Worm (Caenorhabditis elegans) whole organism, L1 larva: Measurements from ENCODE around the gene F29A7.8.

ENCODE experiments used
- C34B4.2 ChIP-seq: sonication (generic microtip); optimal IDR thresholded peaks from 2 replicates; lab custom pipeline; 2017; ENCODE audit warnings: mild to moderate bottlenecking, missing genetic modification characterization, missing compliant biosample characterization
- F16B12.6 ChIP-seq: fragments of 150-350 bp; optimal IDR thresholded peaks from 2 replicates; lab custom pipeline; 2014; ENCODE audit warnings: missing biosample characterization, missing genetic modification characterization
- aha-1 ChIP-seq: fragments of 150-350 bp; optimal IDR thresholded peaks from 2 replicates; lab custom pipeline; 2014; ENCODE audit warnings: missing biosample characterization, missing genetic modification characterization
- blmp-1 ChIP-seq: fragments of 150-350 bp; optimal IDR thresholded peaks from 2 replicates; lab custom pipeline; 2014; ENCODE audit warnings: missing biosample characterization, missing genetic modification characterization
- ceh-90 ChIP-seq: sonication (generic microtip); optimal IDR thresholded peaks from 2 replicates; lab custom pipeline; 2016; ENCODE audit warnings: missing genetic modification characterization, missing compliant biosample characterization
- ces-1 ChIP-seq: fragments of 150-350 bp; optimal IDR thresholded peaks from 2 replicates; lab custom pipeline; 2014; ENCODE audit warnings: missing biosample characterization, missing genetic modification reagents, missing genetic modification characterization
- efl-3 ChIP-seq: fragments of 200-800 bp; sonication (Bioruptor generic); optimal IDR thresholded peaks from 2 replicates; lab custom pipeline; 2018; ENCODE audit warnings: mild to moderate bottlenecking, missing genetic modification characterization, missing compliant biosample characterization
- egl-13 ChIP-seq: sonication (generic microtip); optimal IDR thresholded peaks from 2 replicates; lab custom pipeline; 2016; ENCODE audit warnings: missing genotype, missing genetic modification reagents, missing genetic modification characterization, missing compliant biosample characterization
- elt-2 ChIP-seq: sonication (generic microtip); optimal IDR thresholded peaks from 2 replicates; lab custom pipeline; 2016; ENCODE audit warnings: missing genetic modification characterization, mild to moderate bottlenecking, inconsistent platforms, missing compliant biosample characterization, missing genetic modification reagents
- elt-3 ChIP-seq, 6 experiments: fragments of 150-350 bp in 1 of 6; sonication (generic microtip); optimal IDR thresholded peaks; 2 replicates each; lab custom pipeline; 2017 to 2018; ENCODE audit warnings: missing biosample characterization in 6 of 6, missing genetic modification characterization in 6 of 6, inconsistent platforms in 1 of 6
- fkh-8 ChIP-seq: sonication (generic microtip); optimal IDR thresholded peaks from 2 replicates; lab custom pipeline; 2016; ENCODE audit warnings: mild to moderate bottlenecking, missing genetic modification characterization, missing compliant biosample characterization
- fos-1 ChIP-seq: fragments of 150-350 bp; optimal IDR thresholded peaks from 2 replicates; lab custom pipeline; 2014; ENCODE audit warnings: missing biosample characterization, missing genetic modification characterization
- grh-1 ChIP-seq: fragments of 200-800 bp; sonication (Bioruptor generic); IDR thresholded peaks from 2 replicates; pipeline ENCODE4 v1.3.6; 2022; ENCODE audit warnings: missing genetic modification reagents, missing genetic modification characterization, missing compliant biosample characterization
- hlh-4 ChIP-seq: sonication (generic microtip); optimal IDR thresholded peaks from 2 replicates; lab custom pipeline; 2016; ENCODE audit warnings: mild to moderate bottlenecking, missing genetic modification characterization, missing compliant biosample characterization
- hpl-2 ChIP-seq: fragments of 150-350 bp; optimal IDR thresholded peaks from 2 replicates; lab custom pipeline; 2014; ENCODE audit warnings: missing biosample characterization, missing genetic modification reagents, missing genetic modification characterization
- irx-1 ChIP-seq: sonication (generic microtip); optimal IDR thresholded peaks from 2 replicates; lab custom pipeline; 2016; ENCODE audit warnings: missing genetic modification characterization, missing compliant biosample characterization
- jun-1 ChIP-seq: fragments of 150-350 bp; optimal IDR thresholded peaks from 2 replicates; lab custom pipeline; 2014; ENCODE audit warnings: missing biosample characterization, missing genetic modification reagents, missing genetic modification characterization
- lin-13 ChIP-seq: fragments of 150-350 bp; optimal IDR thresholded peaks from 2 replicates; lab custom pipeline; 2014; ENCODE audit warnings: missing biosample characterization, missing genetic modification reagents, missing genetic modification characterization
- lin-35 ChIP-seq, 2 experiments: fragments of 150-350 bp; optimal IDR thresholded peaks; 2 replicates each; lab custom pipeline; 2014; ENCODE audit warnings: missing biosample characterization in 2 of 2, missing genetic modification characterization in 2 of 2, missing genetic modification reagents in 2 of 2
- mab-9 ChIP-seq: fragments of 200-800 bp; sonication (Bioruptor generic); IDR thresholded peaks from 2 replicates; pipeline ENCODE4 v1.3.6; 2022; ENCODE audit warnings: missing genetic modification reagents, missing genetic modification characterization, missing compliant biosample characterization
- nhr-11 ChIP-seq: fragments of 150-350 bp; optimal IDR thresholded peaks from 2 replicates; lab custom pipeline; 2014; ENCODE audit warnings: missing biosample characterization, missing genetic modification characterization
- nhr-12 ChIP-seq: sonication (generic microtip); optimal IDR thresholded peaks from 2 replicates; lab custom pipeline; 2017; ENCODE audit warnings: missing biosample characterization, missing genetic modification characterization
- nhr-28 ChIP-seq: fragments of 150-350 bp; optimal IDR thresholded peaks from 2 replicates; lab custom pipeline; 2014; ENCODE audit warnings: missing biosample characterization, missing genetic modification characterization
- nhr-71 ChIP-seq: sonication (generic microtip); optimal IDR thresholded peaks from 2 replicates; lab custom pipeline; 2016; ENCODE audit warnings: mild to moderate bottlenecking, missing genetic modification characterization, moderate library complexity, missing compliant biosample characterization
- nhr-76 ChIP-seq: sonication (generic microtip); optimal IDR thresholded peaks from 2 replicates; lab custom pipeline; 2017; ENCODE audit warnings: missing biosample characterization, missing genetic modification characterization
- nhr-84 ChIP-seq: sonication (generic microtip); optimal IDR thresholded peaks from 2 replicates; lab custom pipeline; 2017; ENCODE audit warnings: missing biosample characterization, missing genetic modification characterization
- rnt-1 ChIP-seq: sonication (generic microtip); optimal IDR thresholded peaks from 2 replicates; lab custom pipeline; 2016; ENCODE audit warnings: mild to moderate bottlenecking, missing genetic modification characterization, moderate library complexity, missing compliant biosample characterization
- snpc-4 ChIP-seq: fragments of 150-350 bp; optimal IDR thresholded peaks from 2 replicates; lab custom pipeline; 2014; ENCODE audit warnings: missing biosample characterization, missing genetic modification characterization
- snu-23 ChIP-seq: sonication (generic microtip); optimal IDR thresholded peaks from 2 replicates; lab custom pipeline; 2016; ENCODE audit warnings: missing genetic modification characterization, missing compliant biosample characterization
- sox-4 ChIP-seq: sonication (generic microtip); optimal IDR thresholded peaks from 2 replicates; lab custom pipeline; 2016; ENCODE audit warnings: missing genetic modification characterization, missing compliant biosample characterization
- sptf-1 ChIP-seq: fragments of 150-350 bp; optimal IDR thresholded peaks from 2 replicates; lab custom pipeline; 2014; ENCODE audit warnings: missing biosample characterization, missing genetic modification characterization
- swsn-7 ChIP-seq: sonication (generic microtip); optimal IDR thresholded peaks from 2 replicates; lab custom pipeline; 2016; ENCODE audit warnings: missing genetic modification characterization, missing compliant biosample characterization
- tlp-1 ChIP-seq: fragments of 150-350 bp; optimal IDR thresholded peaks from 2 replicates; lab custom pipeline; 2014; ENCODE audit warnings: missing biosample characterization, missing genetic modification characterization
- unc-130 ChIP-seq: fragments of 150-350 bp; optimal IDR thresholded peaks from 2 replicates; lab custom pipeline; 2017; ENCODE audit warnings: missing biosample characterization, missing genetic modification characterization, inconsistent platforms
- unc-30 ChIP-seq: sonication (generic microtip); optimal IDR thresholded peaks from 2 replicates; lab custom pipeline; 2017; ENCODE audit warnings: missing biosample characterization, missing genetic modification characterization
- unc-86 ChIP-seq: sonication (generic microtip); optimal IDR thresholded peaks from 2 replicates; lab custom pipeline; 2016; ENCODE audit warnings: missing genetic modification characterization, missing compliant biosample characterization
- xbp-1 ChIP-seq: sonication (generic microtip); optimal IDR thresholded peaks from 2 replicates; lab custom pipeline; 2016; ENCODE audit warnings: missing genetic modification characterization, missing compliant biosample characterization
- ztf-11 ChIP-seq, 2 experiments: sonication (generic microtip); optimal IDR thresholded peaks; 2 replicates each; lab custom pipeline; 2016 to 2017; ENCODE audit warnings: missing genetic modification characterization in 2 of 2, missing biosample characterization in 1 of 2, missing compliant biosample characterization in 1 of 2

Gene F29A7.8

DNA sequence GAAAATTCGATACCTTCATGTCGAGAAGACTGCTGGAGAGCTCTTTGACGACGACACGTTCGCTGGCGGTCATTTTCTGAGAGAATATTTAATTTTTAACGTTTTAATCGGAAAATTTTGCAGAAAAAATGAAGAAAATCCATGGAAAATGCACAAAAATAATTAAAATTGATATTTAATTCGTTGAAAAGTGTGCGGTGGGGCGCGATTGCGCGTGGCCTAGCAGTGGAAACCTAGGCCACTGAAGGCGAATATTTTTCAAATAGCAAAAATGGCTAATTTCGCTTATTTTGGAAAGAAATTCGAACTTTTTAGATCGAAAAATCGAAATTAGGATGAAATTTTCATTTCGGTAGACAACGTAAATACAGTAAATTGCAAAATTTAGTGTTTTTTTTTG is 5.3 kb downstream of the F29A7.8 start, which contains the start of gene F29A7.6 (continued):
- TF ChIP-seq blmp-1 (tag; lab: Kevin White, UChicago) (no peak), swsn-7 (tag; lab: Kevin White, UChicago) (peak; percentile 67), lin-35 (GFP tag; optimal IDR thresholded peaks at IDR 0.05; lab: Kevin White, UChicago) (peak; percentile 53 to 63), hlh-4 (tag; lab: Kevin White, UChicago) (no peak), elt-2 (tag; lab: Kevin White, UChicago) (peak; percentile 53), ceh-90 (peak; percentile 86), nhr-12 (tag; lab: Kevin White, UChicago) (no peak), xbp-1 (tag; lab: Kevin White, UChicago) (peak; percentile 67), sox-4 (peak; percentile 65), rnt-1 (tag; lab: Kevin White, UChicago) (peak; percentile 95), nhr-71 (tag; lab: Kevin White, UChicago) (no peak), snu-23 (GFP tag; lab: Kevin White, UChicago) (peak; percentile 63), F16B12.6 (tag; lab: Kevin White, UChicago) (peak; percentile 25), nhr-28 (no peak), grh-1 (GFP tag; lab: Robert Waterston, UW) (0 out of 2 replicates have a peak, but pooled peaks have one; percentile 19), nhr-11 (tag; lab: Kevin White, UChicago) (no peak), aha-1 (tag; lab: Kevin White, UChicago) (no peak), egl-13 (tag; lab: Kevin White, UChicago) (peak; percentile 26), C34B4.2 (no peak), unc-30 (no peak), snpc-4 (tag; lab: Kevin White, UChicago) (peak; percentile 64), elt-3 (tag; optimal IDR thresholded peaks at IDR 0.05; lab: Kevin White, UChicago) (peak in 1 of 6 experiments; percentile 17), unc-130 (peak; percentile 43), ces-1 (GFP tag; lab: Kevin White, UChicago) (no peak), fkh-8 (tag; lab: Kevin White, UChicago) (peak; percentile 76), jun-1 (peak; percentile 36), fos-1 (tag; lab: Kevin White, UChicago) (no peak), sptf-1 (tag; lab: Kevin White, UChicago) (no peak), irx-1 (tag; lab: Kevin White, UChicago) (peak; percentile 78), ztf-11 (tag; optimal IDR thresholded peaks at IDR 0.05; lab: Kevin White, UChicago) (peak in 1 of 2 experiments; percentile 83), efl-3 (GFP tag; lab: Kevin White, UChicago) (no peak), nhr-84 (tag; lab: Kevin White, UChicago) (no peak), lin-13 (GFP tag; lab: Kevin White, UChicago) (peak; percentile 57), nhr-76 (tag; lab: Kevin White, UChicago) (no peak), tlp-1 (tag; lab: Kevin White, UChicago) (no peak)

DNA sequence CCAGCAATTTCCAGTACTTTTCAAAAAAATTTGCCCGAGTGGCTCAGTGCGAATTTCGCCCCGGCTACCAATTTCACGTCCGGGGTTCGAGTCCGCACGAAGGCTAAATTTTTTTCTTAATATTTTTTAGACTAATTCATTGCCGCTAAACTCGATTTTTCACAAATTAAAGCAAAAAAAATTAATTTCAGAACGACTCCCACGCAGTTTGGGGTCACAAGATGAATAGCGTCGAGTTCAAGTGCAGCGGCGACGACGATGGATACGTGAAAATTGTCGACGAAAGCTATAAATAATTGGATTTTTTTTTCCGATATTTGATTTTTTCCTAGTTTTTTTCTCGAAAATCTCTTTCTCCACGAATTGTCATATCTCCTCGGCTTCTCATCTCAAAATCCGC is 6.6 kb downstream of the F29A7.8 start:
- TF ChIP-seq grh-1 (GFP tag; lab: Robert Waterston, UW) (no peak), sox-4 (no peak), unc-86 (no peak), hpl-2 (GFP tag; lab: Kevin White, UChicago) (no peak)

DNA sequence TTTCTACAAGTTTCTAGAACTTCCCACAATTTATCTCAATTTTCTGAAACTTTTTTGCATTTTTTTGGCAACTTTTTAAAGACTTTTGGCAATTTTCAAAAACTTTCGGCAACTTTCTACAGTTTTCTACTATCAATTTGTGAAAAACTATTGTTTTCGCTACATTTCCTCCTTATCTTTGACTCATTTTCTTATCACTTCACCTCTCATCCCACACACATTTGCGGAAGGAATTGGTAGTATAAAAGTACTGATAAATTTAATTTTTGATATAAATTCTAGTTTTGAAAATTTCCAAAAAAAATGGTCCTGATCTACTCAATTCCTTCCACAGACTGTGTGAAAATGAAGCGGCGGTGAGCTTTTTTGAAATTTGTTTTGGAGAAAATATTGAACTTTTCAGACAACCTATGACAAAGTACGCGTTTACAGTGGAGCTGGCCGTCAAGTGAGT is 8.2 kb downstream of the F29A7.8 start, which contains the start of gene F29A7.4:
Gene F29A7.4, plus strand, starts transcription at position 404 of the 454 bp plus-strand sequence.
- TF ChIP-seq mab-9 (GFP tag; lab: Robert Waterston, UW) (no peak), elt-2 (tag; lab: Kevin White, UChicago) (peak; percentile 72), nhr-71 (tag; lab: Kevin White, UChicago) (no peak)
